Fruit fly (Drosophila melanogaster): ENCODE results near the gene CG31248.

CG31248 gene

DNA sequence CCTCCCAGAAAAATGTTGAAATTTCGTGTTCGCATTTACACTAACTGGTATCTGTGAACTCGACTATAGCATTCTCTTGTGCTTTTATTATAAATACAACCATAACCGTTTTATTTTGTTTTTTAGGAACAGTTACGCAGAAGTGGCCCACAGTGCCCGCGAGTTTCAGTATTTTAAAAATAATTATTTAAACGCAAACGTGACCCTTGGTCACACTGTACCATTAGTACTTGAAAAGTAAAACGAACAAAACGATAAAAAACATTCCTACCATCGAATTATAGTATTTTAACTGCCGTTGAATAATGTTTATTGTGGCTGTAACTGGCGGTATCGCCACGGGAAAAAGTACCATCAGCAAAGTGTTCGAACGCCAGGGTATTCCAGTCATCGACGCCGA is 47.1 kb upstream of the CG31248 start, which contains the start of gene Dpck (continued):
- peak; percentile 64 for TF ChIP-seq CG4617 (GFP tag; optimal IDR thresholded peaks at IDR 0.05; ENCODE audit: borderline replicate concordance)
- TF ChIP-seq Hr51 (GFP tag; optimal IDR thresholded peaks at IDR 0.05) = peak in 1 of 2 experiments; percentile 19
- TF ChIP-seq emc (GFP tag; optimal IDR thresholded peaks at IDR 0.05) = no peak
- peak; percentile 6 for TF ChIP-seq nerfin-1 (tag; optimal IDR thresholded peaks at IDR 0.05)
- 0 out of 3 replicates have a peak, but pooled peaks have one; percentile 30 for TF ChIP-seq CG17361 (GFP tag; IDR thresholded peaks at IDR 0.05)
- peak; percentile 28 for TF ChIP-seq CG4854 (GFP tag; optimal IDR thresholded peaks at IDR 0.05)
- no peak for TF ChIP-seq PHDP (tag; optimal IDR thresholded peaks at IDR 0.05)
- TF ChIP-seq CG4360 (GFP tag; IDR thresholded peaks at IDR 0.05) = no peak
- TF ChIP-seq CG10543 (GFP tag; optimal IDR thresholded peaks at IDR 0.05) = peak; percentile 21
- peak; percentile 1 for TF ChIP-seq CG6854 (GFP tag; optimal IDR thresholded peaks at IDR 0.05)
- TF ChIP-seq CG17829 (tag; optimal IDR thresholded peaks at IDR 0.05) = peak; percentile 38
- TF ChIP-seq Mad (GFP tag; optimal IDR thresholded peaks at IDR 0.05) = peak; percentile 41
- TF ChIP-seq z (GFP tag; IDR thresholded peaks at IDR 0.05) = no peak
- peak; percentile 29 for TF ChIP-seq CG2712 (tag; optimal IDR thresholded peaks at IDR 0.05)
- 0 out of 2 replicates have a peak, but pooled peaks have one; percentile 10 for TF ChIP-seq E2f1 (GFP tag; IDR thresholded peaks at IDR 0.05)
- TF ChIP-seq Trl (optimal IDR thresholded peaks at IDR 0.05) = no peak
- no peak for TF ChIP-seq Trl (GFP tag; optimal IDR thresholded peaks at IDR 0.05)
- peak; percentile 32 for TF ChIP-seq en (GFP tag; optimal IDR thresholded peaks at IDR 0.05)
- peak in 1 of 2 experiments; percentile 11 for TF ChIP-seq dpn (GFP tag; optimal IDR thresholded peaks at IDR 0.05)
- peak; percentile 39 for TF ChIP-seq scrt (GFP tag; optimal IDR thresholded peaks at IDR 0.05)
- TF ChIP-seq CG18619 (GFP tag; optimal IDR thresholded peaks at IDR 0.05) = no peak
- peak; percentile 16 for TF ChIP-seq CG1233 (GFP tag; optimal IDR thresholded peaks at IDR 0.05)

DNA sequence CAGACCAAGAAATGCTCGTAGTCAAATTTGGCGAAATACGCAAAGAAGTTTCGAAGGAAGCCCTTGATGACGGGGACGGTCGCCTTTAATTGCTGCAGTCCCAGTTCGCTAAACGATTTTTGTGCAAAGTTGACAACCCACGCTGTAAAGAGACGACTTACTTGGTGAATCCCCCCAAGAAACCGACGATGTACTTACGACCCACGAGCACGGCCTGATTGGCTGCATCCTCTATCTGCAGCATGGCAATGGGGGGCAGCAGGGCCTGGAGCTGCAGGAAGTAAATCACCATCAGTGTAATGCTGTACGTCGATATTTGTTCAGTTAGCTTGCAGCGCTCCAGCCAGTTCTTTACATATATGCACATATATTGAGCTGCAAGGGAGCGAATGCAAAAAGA is 45.4 kb upstream of the CG31248 start:
- no peak for TF ChIP-seq D19B (GFP tag; optimal IDR thresholded peaks at IDR 0.05)
- peak; percentile 29 for TF ChIP-seq nom (GFP tag; optimal IDR thresholded peaks at IDR 0.05)

DNA sequence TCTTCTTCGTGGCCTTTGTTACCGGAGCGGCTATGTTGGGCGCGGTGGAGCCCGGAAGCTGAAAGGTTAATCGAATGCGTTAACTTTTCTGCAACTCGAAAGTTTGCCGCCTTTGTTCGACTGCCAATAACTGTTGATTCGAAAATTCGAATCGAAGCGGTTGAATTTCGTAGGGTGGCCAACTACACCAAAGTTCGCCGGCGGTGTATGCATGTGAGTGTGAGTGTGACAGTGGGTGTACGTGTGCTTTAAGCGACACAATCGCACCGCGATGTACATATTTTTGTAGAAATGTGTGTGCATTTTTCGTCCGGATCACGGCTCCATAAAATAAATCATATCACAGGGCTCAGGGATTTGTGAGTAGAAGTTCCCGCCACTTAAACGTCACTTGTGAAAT is 43.7 kb upstream of the CG31248 start:
- TF ChIP-seq Bteb2 (GFP tag; optimal IDR thresholded peaks at IDR 0.05) (no peak), Opbp (GFP tag; IDR thresholded peaks at IDR 0.05; ENCODE audit: partially characterized antibody) (0 out of 3 replicates have a peak, but pooled peaks have one; percentile 3), HmgZ (tag; optimal IDR thresholded peaks at IDR 0.05) (peak; percentile 1), CG34224 (GFP tag; IDR thresholded peaks at IDR 0.05; ENCODE audit: partially characterized antibody) (no peak), cg (GFP tag; optimal IDR thresholded peaks at IDR 0.05) (peak; percentile 84), CG2712 (tag; optimal IDR thresholded peaks at IDR 0.05) (no peak), Eip74EF (GFP tag; optimal IDR thresholded peaks at IDR 0.05) (no peak), CG14441 (GFP tag; IDR thresholded peaks at IDR 0.05) (no peak), ERR (GFP tag; optimal IDR thresholded peaks at IDR 0.05) (no peak), CG12744 (GFP tag; optimal IDR thresholded peaks at IDR 0.05) (no peak), bowl (GFP tag; IDR thresholded peaks at IDR 0.05) (no peak), NC2α (GFP tag; optimal IDR thresholded peaks at IDR 0.05) (no peak), CG4707 (GFP tag; optimal IDR thresholded peaks at IDR 0.05) (peak; percentile 28), da (GFP tag; optimal IDR thresholded peaks at IDR 0.05) (no peak), zfh1 (GFP tag; IDR thresholded peaks at IDR 0.05) (peak; percentile 5; the same call in 1 of the 3 replicates), CG7372 (GFP tag; IDR thresholded peaks at IDR 0.05) (no peak), scrt (GFP tag; optimal IDR thresholded peaks at IDR 0.05) (peak; percentile 21), ash1 (GFP tag; optimal IDR thresholded peaks at IDR 0.05) (no peak), CrebB (tag; optimal IDR thresholded peaks at IDR 0.05) (peak; percentile 0), Atf-2 (GFP tag; optimal IDR thresholded peaks at IDR 0.05) (no peak), CG6175 (GFP tag; IDR thresholded peaks at IDR 0.05) (no peak), Myb (GFP tag; optimal IDR thresholded peaks at IDR 0.05) (peak; percentile 80), hkb (optimal IDR thresholded peaks at IDR 0.05) (no peak), hkb (GFP tag; IDR thresholded peaks at IDR 0.05) (no peak), lola (GFP tag; optimal IDR thresholded peaks at IDR 0.05) (no peak), slbo (GFP tag; IDR thresholded peaks at IDR 0.05) (0 out of 2 replicates have a peak, but pooled peaks have one; percentile 15), Aef1 (GFP tag; IDR thresholded peaks at IDR 0.05) (no peak)

All from whole organism, embryonic.